Worm (Caenorhabditis elegans): ENCODE data around the gene sma-9.

sma-9 gene

DNA sequence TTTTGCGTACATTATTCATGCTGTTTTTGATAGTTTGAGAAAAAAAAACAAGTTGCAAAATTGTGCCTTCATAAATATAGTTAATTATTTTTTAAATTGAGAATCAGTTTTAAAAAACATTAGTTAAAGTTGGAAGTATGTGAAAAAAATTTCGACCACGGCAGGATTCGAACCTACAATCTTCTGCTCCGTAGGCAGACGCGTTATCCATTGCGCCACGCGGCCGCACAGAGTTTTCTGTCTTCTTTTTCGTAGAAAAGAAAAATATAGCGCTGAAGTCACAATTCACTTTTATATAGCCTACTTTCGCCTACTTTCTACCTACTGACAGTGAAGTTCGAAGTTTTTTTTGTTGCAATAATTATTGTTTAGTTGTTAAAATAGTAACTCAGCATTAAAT, 37.2 kb upstream of the sma-9 start (continued):
- TF ChIP-seq mes-2 (tag; optimal IDR thresholded peaks at IDR 0.05; ENCODE audit: poor library complexity, severe bottlenecking) = no peak
- TF ChIP-seq madf-9 (GFP tag; conservative IDR thresholded peaks at IDR 0.05) = peak; percentile 54; the same call in 1 of the 2 replicates
- no peak for TF ChIP-seq saeg-2 (GFP tag; IDR thresholded peaks at IDR 0.05)
- TF ChIP-seq zfp-2 (tag; optimal IDR thresholded peaks at IDR 0.05) = no peak
- no peak for TF ChIP-seq hlh-30 (tag; optimal IDR thresholded peaks at IDR 0.05; ENCODE audit: insufficient read depth)
- peak; percentile 30 for TF ChIP-seq rbr-2 (tag; optimal IDR thresholded peaks at IDR 0.05)
- no peak for TF ChIP-seq F37D6.2 (tag; optimal IDR thresholded peaks at IDR 0.05)
- TF ChIP-seq nhr-42 (GFP tag; IDR thresholded peaks at IDR 0.05) = no peak
- TF ChIP-seq nhr-111 (GFP tag; optimal IDR thresholded peaks at IDR 0.05) = no peak
- TF ChIP-seq unc-130 (GFP tag; optimal IDR thresholded peaks at IDR 0.05) = peak; percentile 62
- no peak for TF ChIP-seq lin-29 (GFP tag; IDR thresholded peaks at IDR 0.05)
- TF ChIP-seq jun-1 (tag; optimal IDR thresholded peaks at IDR 0.05) = no peak
- no peak for TF ChIP-seq aly-2 (tag; optimal IDR thresholded peaks at IDR 0.05)
- peak; percentile 51; the same call in 1 of the 2 replicates for TF ChIP-seq nhr-41 (GFP tag; IDR thresholded peaks at IDR 0.05)
- TF ChIP-seq dpl-1 (GFP tag; optimal IDR thresholded peaks at IDR 0.05) = no peak
- TF ChIP-seq D1046.2 (GFP tag; IDR thresholded peaks at IDR 0.05) = no peak
- TF ChIP-seq unc-62 (GFP tag; optimal IDR thresholded peaks at IDR 0.05 in 1 of 2) = no peak
- no peak for TF ChIP-seq unc-62 (tag; optimal IDR thresholded peaks at IDR 0.05)
- no peak for TF ChIP-seq lim-7 (GFP tag; IDR thresholded peaks at IDR 0.05)
- 0 out of 2 replicates have a peak, but pooled peaks have one; percentile 69 for TF ChIP-seq Y105C5A.15 (GFP tag; IDR thresholded peaks at IDR 0.05)
- TF ChIP-seq ztf-11 (tag; optimal IDR thresholded peaks at IDR 0.05) = no peak
- peak; percentile 47 for TF ChIP-seq dve-1 (tag; optimal IDR thresholded peaks at IDR 0.05; ENCODE audit: insufficient read depth)
- no peak for TF ChIP-seq zag-1 (tag; optimal IDR thresholded peaks at IDR 0.05)
- TF ChIP-seq hmg-1.1 (GFP tag; IDR thresholded peaks at IDR 0.05) = peak; percentile 67
- TF ChIP-seq attf-4 (tag; optimal IDR thresholded peaks at IDR 0.05) = no peak
- TF ChIP-seq snpc-4 (tag; optimal IDR thresholded peaks at IDR 0.05) = no peak
- TF ChIP-seq egl-27 (tag; optimal IDR thresholded peaks at IDR 0.05) = no peak
- TF ChIP-seq tag-97 (GFP tag; IDR thresholded peaks at IDR 0.05) = no peak
- TF ChIP-seq ztf-7 (tag; optimal IDR thresholded peaks at IDR 0.05) = no peak
- TF ChIP-seq unc-39 (tag; optimal IDR thresholded peaks at IDR 0.05) = no peak
- TF ChIP-seq Y5F2A.4 (GFP tag; optimal IDR thresholded peaks at IDR 0.05) = no peak
- TF ChIP-seq gei-8 (GFP tag; optimal IDR thresholded peaks at IDR 0.05) = no peak
- TF ChIP-seq spr-1 (tag; optimal IDR thresholded peaks at IDR 0.05) = no peak
- no peak for TF ChIP-seq lin-1 (GFP tag; IDR thresholded peaks at IDR 0.05)
- TF ChIP-seq lin-38 (GFP tag; IDR thresholded peaks at IDR 0.05) = no peak
- TF ChIP-seq lir-3 (tag; optimal IDR thresholded peaks at IDR 0.05) = peak; percentile 3
- peak; percentile 63; the same call in 1 of the 2 replicates for TF ChIP-seq ZK337.2 (GFP tag; IDR thresholded peaks at IDR 0.05)
- no peak for TF ChIP-seq daf-8 (GFP tag; IDR thresholded peaks at IDR 0.05)
- peak; percentile 59; the same call in 1 of the 2 replicates for TF ChIP-seq tra-1 (GFP tag; IDR thresholded peaks at IDR 0.05)
- no peak for TF ChIP-seq mdl-1 (tag; optimal IDR thresholded peaks at IDR 0.05)
- no peak for TF ChIP-seq skn-1 (tag; optimal IDR thresholded peaks at IDR 0.05)
- TF ChIP-seq T20F7.1 (GFP tag; optimal IDR thresholded peaks at IDR 0.05) = peak; percentile 28
- no peak for TF ChIP-seq set-16 (GFP tag; IDR thresholded peaks at IDR 0.05)
- no peak for TF ChIP-seq fos-1 (tag; optimal IDR thresholded peaks at IDR 0.05)
- TF ChIP-seq nhr-48 (tag; optimal IDR thresholded peaks at IDR 0.05) = peak; percentile 28
- TF ChIP-seq ctbp-1 (GFP tag; IDR thresholded peaks at IDR 0.05) = 0 out of 2 replicates have a peak, but pooled peaks have one; percentile 34
- TF ChIP-seq mxl-2 (GFP tag; conservative IDR thresholded peaks at IDR 0.05) = no peak
- peak; percentile 47; the same call in 1 of the 2 replicates for TF ChIP-seq dmd-6 (GFP tag; IDR thresholded peaks at IDR 0.05)
- peak; percentile 77; the same call in 1 of the 2 replicates for TF ChIP-seq dmd-8 (GFP tag; IDR thresholded peaks at IDR 0.05)
- TF ChIP-seq madf-5 (GFP tag; IDR thresholded peaks at IDR 0.05) = peak; percentile 29 to 53; a peak in 1 of 4 replicates
- 0 out of 2 replicates have a peak, but pooled peaks have one; percentile 37 for TF ChIP-seq ceh-44 (GFP tag; IDR thresholded peaks at IDR 0.05)
- no peak for TF ChIP-seq Y48G9A.11 (GFP tag; IDR thresholded peaks at IDR 0.05)
